Worm (Caenorhabditis elegans) whole organism, L4 larva: Measurements from ENCODE around the gene srw-61.

Source experiments
- T26A8.4 ChIP-seq: fragments of 200-800 bp; sonication (Bioruptor generic); IDR thresholded peaks from 2 replicates; pipeline ENCODE4 v1.3.6; 2022; ENCODE audit warnings: missing genetic modification characterization, missing compliant biosample characterization
- ama-1 ChIP-seq: fragments of 150-350 bp; optimal IDR thresholded peaks from 2 replicates; lab custom pipeline; 2014; ENCODE audit warnings: inconsistent platforms, mixed read lengths
- ceh-28 ChIP-seq: fragments of 150-350 bp; optimal IDR thresholded peaks from 2 replicates; lab custom pipeline; 2014; ENCODE audit warnings: missing biosample characterization, missing genetic modification reagents, missing genetic modification characterization
- fos-1 ChIP-seq: fragments of 150-350 bp; optimal IDR thresholded peaks from 2 replicates; lab custom pipeline; 2014; ENCODE audit warnings: missing biosample characterization, missing genetic modification characterization
- jun-1 ChIP-seq: fragments of 150-350 bp; optimal IDR thresholded peaks from 2 replicates; lab custom pipeline; 2014; ENCODE audit warnings: missing biosample characterization, missing genetic modification reagents, missing genetic modification characterization
- madf-9 ChIP-seq: fragments of 200-800 bp; sonication (Bioruptor generic); conservative IDR thresholded peaks from 2 replicates; pipeline ENCODE4 v1.3.6; 2022; ENCODE audit warnings: missing genetic modification reagents, missing genetic modification characterization, missing compliant biosample characterization
- nhr-76 ChIP-seq: fragments of 150-350 bp; optimal IDR thresholded peaks from 2 replicates; lab custom pipeline; 2014; ENCODE audit warnings: missing biosample characterization, missing genetic modification characterization
- pha-4 ChIP-seq, 2 experiments: fragments of 150-350 bp in 1 of 2; fragments of 200-800 bp in 1 of 2; sonication (Bioruptor generic) in 1 of 2; IDR thresholded peaks in 1 of 2; optimal IDR thresholded peaks in 1 of 2; 2 replicates each; pipeline versions ENCODE4 v1.3.6 to Lab custom; 2014 to 2022; ENCODE audit warnings: missing genetic modification characterization in 2 of 2, missing genetic modification reagents in 2 of 2, missing biosample characterization in 1 of 2, missing compliant biosample characterization in 1 of 2
- snpc-4 ChIP-seq: fragments of 150-350 bp; optimal IDR thresholded peaks from 2 replicates; lab custom pipeline; 2014; ENCODE audit warnings: missing biosample characterization, missing genetic modification characterization
- unc-39 ChIP-seq: sonication (generic microtip); optimal IDR thresholded peaks from 2 replicates; lab custom pipeline; 2017; ENCODE audit warnings: missing biosample characterization, missing genetic modification characterization
- ztf-11 ChIP-seq: fragments of 150-350 bp; optimal IDR thresholded peaks from 2 replicates; lab custom pipeline; 2014; ENCODE audit warnings: missing biosample characterization, missing genetic modification characterization

- no peak for TF ChIP-seq pha-4 (GFP tag; IDR thresholded peaks at IDR 0.05; lab: Robert Waterston, UW)
- no peak for TF ChIP-seq pha-4 (tag; optimal IDR thresholded peaks at IDR 0.05; lab: Kevin White, UChicago)
- no peak for TF ChIP-seq unc-39 (tag; lab: Kevin White, UChicago)
- no peak for TF ChIP-seq madf-9 (GFP tag; lab: Robert Waterston, UW)
- TF ChIP-seq fos-1 (tag; lab: Kevin White, UChicago), result no peak
- TF ChIP-seq nhr-76 (tag; lab: Kevin White, UChicago), result no peak
- TF ChIP-seq T26A8.4 (GFP tag; lab: Robert Waterston, UW), result no peak
- TF ChIP-seq ceh-28, result no peak
- TF ChIP-seq ztf-11 (tag; lab: Kevin White, UChicago), result no peak
- no peak for TF ChIP-seq jun-1 (tag; lab: Kevin White, UChicago)
- TF ChIP-seq snpc-4 (tag; lab: Kevin White, UChicago), result no peak
- TF ChIP-seq ama-1 (lab: Kevin White, UChicago), result no peak
Measured at ce11 chrIV:16247131-16247530, 8.7 kb upstream of the srw-61 start, which contains the start of gene F38C2.1.
